Worm (Caenorhabditis elegans): ENCODE measurements around the gene srh-241.

- TF ChIP-seq snpc-4 (tag; optimal IDR thresholded peaks at IDR 0.05) (no peak), ama-1 (optimal IDR thresholded peaks at IDR 0.05) (no peak), ceh-82 (tag; optimal IDR thresholded peaks at IDR 0.05) (no peak), lin-39 (tag; optimal IDR thresholded peaks at IDR 0.05) (no peak), rnt-1 (tag; optimal IDR thresholded peaks at IDR 0.05) (no peak), elt-3 (tag; optimal IDR thresholded peaks at IDR 0.05) (no peak), nhr-28 (tag; optimal IDR thresholded peaks at IDR 0.05) (no peak), nhr-84 (tag; optimal IDR thresholded peaks at IDR 0.05) (no peak), fkh-10 (GFP tag; optimal IDR thresholded peaks at IDR 0.05) (no peak), pqm-1 (tag; optimal IDR thresholded peaks at IDR 0.05) (no peak), lir-3 (tag; optimal IDR thresholded peaks at IDR 0.05; ENCODE audit: poor library complexity) (no peak), pag-3 (tag; optimal IDR thresholded peaks at IDR 0.05; ENCODE audit: borderline replicate concordance, insufficient read depth) (no peak), Y116A8C.19 (tag; optimal IDR thresholded peaks at IDR 0.05; ENCODE audit: borderline replicate concordance) (no peak), ceh-63 (GFP tag; optimal IDR thresholded peaks at IDR 0.05) (no peak)
These were observed at the start of gene srh-241 for ce11 chrV:2869503-2869902.

Measured in whole organism, L1 larva.